Fruit fly (Drosophila melanogaster): Measurements from ENCODE around the gene CG32137.

CG32137 gene

DNA sequence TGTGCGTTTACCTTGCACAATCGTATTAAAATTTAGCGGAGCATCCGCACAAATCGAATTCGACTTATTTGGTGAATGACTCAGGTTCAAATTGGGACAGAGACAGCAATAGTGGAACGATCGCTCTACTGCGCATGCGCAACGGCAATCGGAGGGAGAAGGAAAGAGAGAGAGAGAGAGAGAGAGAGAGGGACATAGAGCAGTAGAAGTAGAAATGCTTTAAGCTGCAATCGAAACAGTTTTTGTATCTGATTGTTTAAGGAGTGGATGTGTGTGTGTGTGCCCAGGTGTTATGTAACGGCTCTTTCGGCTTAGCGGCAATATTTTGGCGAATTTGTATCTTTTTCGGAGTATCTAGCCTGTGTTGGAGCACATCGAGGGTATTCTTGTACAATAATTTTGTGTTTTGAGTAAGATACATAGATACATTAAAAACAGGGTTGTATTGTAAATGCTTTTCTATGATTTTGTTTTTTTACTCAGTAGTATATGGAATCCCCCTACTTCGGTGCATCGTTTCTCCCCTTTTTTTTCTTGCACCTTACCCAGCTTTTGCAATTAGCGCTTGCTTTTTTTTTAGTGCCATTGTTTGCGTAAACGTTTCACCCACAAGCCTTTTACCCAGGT, 10.5 kb downstream of the CG32137 start:
- no peak for TF ChIP-seq pan (optimal IDR thresholded peaks at IDR 0.05)
- no peak for TF ChIP-seq usp (GFP tag; optimal IDR thresholded peaks at IDR 0.05)
- TF ChIP-seq psq (optimal IDR thresholded peaks at IDR 0.05) = no peak
- TF ChIP-seq EcR (GFP tag; optimal IDR thresholded peaks at IDR 0.05) = no peak
- no peak for TF ChIP-seq CG8478 (optimal IDR thresholded peaks at IDR 0.05)

DNA sequence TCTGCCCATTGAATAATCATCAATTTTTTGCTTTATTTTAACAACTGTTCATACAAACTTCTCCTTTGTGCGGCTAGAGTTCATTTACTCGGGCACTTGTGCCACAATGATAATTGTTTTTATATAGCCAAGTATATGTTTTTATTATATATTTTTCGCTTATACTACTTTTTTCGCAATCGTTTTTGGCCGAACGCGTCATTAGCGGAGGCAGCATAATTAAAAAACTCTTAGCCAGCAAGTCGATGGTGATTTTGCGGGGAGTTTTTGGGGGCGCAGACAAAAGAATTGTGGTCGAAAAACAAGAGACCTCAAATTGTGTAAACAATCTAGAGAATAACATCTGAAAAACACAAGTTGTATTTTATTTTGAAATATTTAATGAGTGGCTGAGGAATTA, 12.5 kb downstream of the CG32137 start:
- no peak for TF ChIP-seq EcR (GFP tag; optimal IDR thresholded peaks at IDR 0.05)
- TF ChIP-seq CG8478 (optimal IDR thresholded peaks at IDR 0.05) = no peak
- no peak for TF ChIP-seq Dll (optimal IDR thresholded peaks at IDR 0.05)
- TF ChIP-seq pan (optimal IDR thresholded peaks at IDR 0.05) = no peak
- no peak for TF ChIP-seq psq (optimal IDR thresholded peaks at IDR 0.05)
- TF ChIP-seq usp (GFP tag; optimal IDR thresholded peaks at IDR 0.05) = no peak

DNA sequence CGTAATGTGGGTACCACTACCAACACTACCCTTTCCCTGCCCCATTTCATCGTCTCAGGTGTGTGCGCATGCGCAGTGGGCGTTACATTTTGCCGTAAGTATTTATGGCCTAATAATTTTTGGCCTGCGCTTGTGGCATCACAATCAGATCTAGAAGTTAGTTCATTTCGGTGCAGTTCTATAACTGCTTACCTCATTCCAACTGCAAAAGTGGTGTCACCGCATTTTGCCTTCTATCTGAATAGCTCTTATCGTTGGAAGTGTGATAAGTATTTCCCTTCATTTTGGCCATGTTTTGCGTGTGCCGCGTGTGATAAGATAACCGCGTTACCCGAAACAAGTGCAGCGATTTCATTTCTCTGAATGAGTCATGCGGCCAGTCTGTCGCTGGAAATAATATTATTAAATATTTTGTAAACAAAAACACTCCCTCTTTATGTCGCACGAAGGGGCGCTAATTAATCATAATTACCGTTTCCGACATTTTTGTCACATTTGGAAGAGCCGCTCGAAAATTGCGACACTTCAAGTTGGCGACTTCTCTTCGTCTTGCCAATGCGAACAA, 13.5 kb downstream of the CG32137 start:
- TF ChIP-seq Dll (optimal IDR thresholded peaks at IDR 0.05) (no peak), pan (optimal IDR thresholded peaks at IDR 0.05) (no peak), EcR (GFP tag; optimal IDR thresholded peaks at IDR 0.05) (no peak), CG8478 (optimal IDR thresholded peaks at IDR 0.05) (no peak)

DNA sequence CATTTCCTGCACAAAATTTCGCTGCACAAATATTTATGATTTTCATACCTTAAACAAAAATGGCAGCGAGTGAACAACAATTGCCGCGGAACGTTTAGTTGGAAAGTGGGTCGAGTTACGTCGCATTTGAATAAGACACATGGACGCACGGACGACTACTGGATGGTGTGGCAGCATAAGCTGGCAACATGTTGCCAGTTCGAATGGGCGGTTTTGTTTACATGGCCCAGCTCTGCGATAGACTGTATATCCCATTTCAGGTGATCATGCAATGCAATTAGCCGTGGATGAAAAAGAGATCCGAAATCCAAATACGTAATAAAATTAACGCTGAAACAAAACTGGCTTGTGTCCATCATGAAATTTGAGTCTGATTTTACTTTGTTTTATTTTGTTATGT, 17.6 kb downstream of the CG32137 start:
- no peak for TF ChIP-seq pan (optimal IDR thresholded peaks at IDR 0.05)

DNA sequence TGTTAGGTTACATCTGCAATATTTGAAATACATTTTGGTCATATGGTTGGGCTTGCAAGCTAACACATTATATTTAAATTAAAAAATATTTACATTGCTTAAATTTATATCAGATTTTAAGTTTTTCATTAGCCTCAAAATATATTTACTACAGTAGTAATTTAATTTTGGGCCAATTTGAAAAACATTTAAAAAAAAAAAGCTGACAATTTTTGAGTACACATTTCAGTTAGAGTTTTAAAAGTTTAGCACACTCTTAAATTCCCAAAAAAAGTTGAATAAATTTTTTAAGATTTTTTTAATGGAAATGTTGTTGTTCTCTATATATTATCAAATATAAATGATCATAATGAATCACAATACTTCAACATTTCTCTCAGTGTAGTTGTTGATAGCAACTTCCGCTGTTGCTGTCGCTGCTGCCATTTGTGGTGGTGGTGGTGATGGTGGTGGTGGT, 18.2 kb downstream of the CG32137 start:
- TF ChIP-seq usp (GFP tag; optimal IDR thresholded peaks at IDR 0.05) (no peak), EcR (GFP tag; optimal IDR thresholded peaks at IDR 0.05) (no peak), CG8478 (optimal IDR thresholded peaks at IDR 0.05) (no peak), psq (optimal IDR thresholded peaks at IDR 0.05) (no peak), Dll (optimal IDR thresholded peaks at IDR 0.05) (no peak), pan (optimal IDR thresholded peaks at IDR 0.05) (no peak)

- TF ChIP-seq CG8478 (optimal IDR thresholded peaks at IDR 0.05) (no peak), pan (optimal IDR thresholded peaks at IDR 0.05) (no peak), usp (GFP tag; optimal IDR thresholded peaks at IDR 0.05) (no peak), Dll (optimal IDR thresholded peaks at IDR 0.05) (no peak), psq (optimal IDR thresholded peaks at IDR 0.05) (no peak), EcR (GFP tag; optimal IDR thresholded peaks at IDR 0.05) (no peak)
Observed at dm6 chr3L:13957789-13958188, 18.7 kb downstream of the CG32137 start.

- TF ChIP-seq psq (optimal IDR thresholded peaks at IDR 0.05) (no peak), pan (optimal IDR thresholded peaks at IDR 0.05) (no peak), Dll (optimal IDR thresholded peaks at IDR 0.05) (no peak), usp (GFP tag; optimal IDR thresholded peaks at IDR 0.05) (no peak), CG8478 (optimal IDR thresholded peaks at IDR 0.05) (no peak), EcR (GFP tag; optimal IDR thresholded peaks at IDR 0.05) (no peak)
Observed at dm6 chr3L:13964635-13965501, 25.8 kb downstream of the CG32137 start, which contains the start of the genes Meics, Nxf3 and ssp2. Meics (minus strand) TSS chr3L:13964702. Nxf3 (plus strand) TSS chr3L:13965203. ssp2 (plus strand) TSS chr3L:13965203.

dm6 chr3L:13965502-13965843, 26.4 kb downstream of the CG32137 start:
- no peak for TF ChIP-seq pan (optimal IDR thresholded peaks at IDR 0.05)
- no peak for TF ChIP-seq CG8478 (optimal IDR thresholded peaks at IDR 0.05)
- TF ChIP-seq psq (optimal IDR thresholded peaks at IDR 0.05) = no peak
- no peak for TF ChIP-seq usp (GFP tag; optimal IDR thresholded peaks at IDR 0.05)
- TF ChIP-seq EcR (GFP tag; optimal IDR thresholded peaks at IDR 0.05) = no peak
- TF ChIP-seq Dll (optimal IDR thresholded peaks at IDR 0.05) = no peak

- no peak for TF ChIP-seq CG8478 (optimal IDR thresholded peaks at IDR 0.05)
- no peak for TF ChIP-seq psq (optimal IDR thresholded peaks at IDR 0.05)
- TF ChIP-seq pan (optimal IDR thresholded peaks at IDR 0.05) = no peak
- no peak for TF ChIP-seq Dll (optimal IDR thresholded peaks at IDR 0.05)
- TF ChIP-seq EcR (GFP tag; optimal IDR thresholded peaks at IDR 0.05) = no peak
- TF ChIP-seq usp (GFP tag; optimal IDR thresholded peaks at IDR 0.05) = no peak
Observed at dm6 chr3L:13973377-13974111, 34.5 kb downstream of the CG32137 start, which contains the start of the genes CG13738 and Hsc70-1. CG13738 (minus strand) TSS chr3L:13973477. Hsc70-1 (plus strand) TSS chr3L:13974061.

- TF ChIP-seq psq (optimal IDR thresholded peaks at IDR 0.05) = no peak
- no peak for TF ChIP-seq CG8478 (optimal IDR thresholded peaks at IDR 0.05)
- TF ChIP-seq Dll (optimal IDR thresholded peaks at IDR 0.05) = no peak
- no peak for TF ChIP-seq pan (optimal IDR thresholded peaks at IDR 0.05)
- TF ChIP-seq EcR (GFP tag; optimal IDR thresholded peaks at IDR 0.05) = no peak
- no peak for TF ChIP-seq usp (GFP tag; optimal IDR thresholded peaks at IDR 0.05)
Observed at dm6 chr3L:13982516-13982915, 43.5 kb downstream of the CG32137 start.

DNA sequence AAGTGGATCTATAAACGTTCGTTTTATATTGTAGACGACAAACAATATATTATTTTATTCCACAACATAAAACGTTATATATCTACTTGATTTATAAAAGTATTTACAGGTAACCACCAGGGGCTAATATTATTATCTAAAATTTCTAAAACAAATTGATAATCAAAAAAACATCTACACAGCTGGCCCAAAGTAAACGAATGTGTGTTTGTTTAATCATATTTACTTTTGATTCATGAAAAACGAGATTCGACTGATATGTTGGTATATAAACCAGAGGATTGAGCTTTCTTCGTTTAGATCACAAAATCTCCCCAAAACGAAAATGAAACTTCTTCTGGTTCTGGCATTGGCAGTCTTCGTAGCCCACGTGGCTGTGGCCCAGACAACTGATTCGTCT, 47.3 kb downstream of the CG32137 start, which contains the start of gene CG17362:
CG17362 (plus strand) TSS at position 291 of the 400 bp plus-strand sequence.
- TF ChIP-seq psq (optimal IDR thresholded peaks at IDR 0.05) (no peak), Dll (optimal IDR thresholded peaks at IDR 0.05) (no peak), pan (optimal IDR thresholded peaks at IDR 0.05) (no peak), usp (GFP tag; optimal IDR thresholded peaks at IDR 0.05) (no peak), EcR (GFP tag; optimal IDR thresholded peaks at IDR 0.05) (no peak), CG8478 (optimal IDR thresholded peaks at IDR 0.05) (no peak)

All from whole organism.